Fruit fly (Drosophila melanogaster) S2 (cell line): ENCODE data around the gene Dpm2.

Source experiments
- CG8478 ChIP-seq: fragments of >200 bp; optimal IDR thresholded peaks from 2 replicates; lab custom pipeline; 2018
- CTCF ChIP-seq, 2 experiments: fragments of >200 bp; optimal IDR thresholded peaks; 2 replicates each; lab custom pipeline; 2018

The Dpm2 gene

DNA sequence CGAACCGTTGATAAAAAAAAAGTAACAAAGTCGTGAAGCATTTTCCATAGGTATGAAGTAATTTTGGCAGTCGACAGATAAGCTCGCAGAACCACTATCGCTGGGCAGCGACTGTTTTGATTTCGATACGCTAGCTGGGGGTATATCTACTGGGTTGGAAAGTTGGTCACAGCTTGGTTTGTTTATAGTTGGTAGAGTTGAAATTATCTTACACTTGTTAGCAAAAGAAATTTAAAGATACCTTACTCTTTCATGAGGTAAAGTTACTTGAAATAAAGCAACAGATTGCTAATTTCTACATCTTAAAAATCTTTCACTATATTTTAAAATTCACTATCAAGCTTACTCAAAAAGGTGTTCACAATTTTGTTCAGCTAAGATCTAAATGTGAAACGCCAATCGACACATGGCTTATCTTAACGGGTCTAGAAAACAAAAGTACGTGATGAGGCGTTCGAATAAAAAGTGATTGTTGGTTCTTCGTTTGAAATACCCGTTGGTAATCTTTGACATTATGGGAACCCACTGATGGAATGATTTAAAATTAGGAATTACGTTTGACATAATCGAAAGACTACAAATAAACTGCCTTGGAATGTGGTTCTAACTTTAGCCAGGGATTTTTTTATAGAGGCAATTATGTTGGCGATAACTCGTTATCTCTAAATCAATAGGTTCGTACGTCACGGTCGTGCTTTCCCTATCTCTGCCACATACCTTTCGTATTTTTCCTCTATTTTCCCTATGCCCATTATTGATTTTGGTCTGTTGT, 31.4 kb downstream of the Dpm2 start:
- TF ChIP-seq CTCF (optimal IDR thresholded peaks at IDR 0.05; lab: Kevin White, UChicago) (no peak), CG8478 (lab: Kevin White, UChicago) (no peak)

DNA sequence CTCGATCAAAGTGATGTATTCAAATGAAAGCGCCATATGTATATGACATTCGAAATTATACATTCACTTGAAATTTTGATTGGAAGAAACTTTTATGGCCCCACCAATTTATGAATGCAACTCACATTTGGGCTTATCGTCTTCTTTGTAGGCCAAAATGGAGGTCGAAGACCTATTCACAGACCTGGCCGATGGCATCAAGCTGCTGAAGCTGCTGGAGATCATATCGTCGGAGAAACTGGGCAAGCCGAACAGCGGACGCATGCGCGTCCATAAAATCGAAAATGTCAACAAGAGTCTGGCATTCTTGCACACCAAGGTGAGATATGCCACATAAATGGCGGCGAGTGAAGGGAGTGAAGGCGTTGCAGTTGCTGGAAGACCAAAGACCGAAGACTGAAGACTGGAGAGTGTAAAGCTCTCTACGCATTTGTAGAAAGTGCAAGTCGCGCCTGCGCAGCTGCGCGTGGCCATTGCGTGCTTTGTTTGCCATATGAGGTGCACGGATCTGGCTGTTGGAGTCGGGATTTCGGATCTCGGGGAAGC, 32.5 kb downstream of the Dpm2 start:
- TF ChIP-seq CG8478 (lab: Kevin White, UChicago) (no peak), CTCF (optimal IDR thresholded peaks at IDR 0.05; lab: Kevin White, UChicago) (no peak)

DNA sequence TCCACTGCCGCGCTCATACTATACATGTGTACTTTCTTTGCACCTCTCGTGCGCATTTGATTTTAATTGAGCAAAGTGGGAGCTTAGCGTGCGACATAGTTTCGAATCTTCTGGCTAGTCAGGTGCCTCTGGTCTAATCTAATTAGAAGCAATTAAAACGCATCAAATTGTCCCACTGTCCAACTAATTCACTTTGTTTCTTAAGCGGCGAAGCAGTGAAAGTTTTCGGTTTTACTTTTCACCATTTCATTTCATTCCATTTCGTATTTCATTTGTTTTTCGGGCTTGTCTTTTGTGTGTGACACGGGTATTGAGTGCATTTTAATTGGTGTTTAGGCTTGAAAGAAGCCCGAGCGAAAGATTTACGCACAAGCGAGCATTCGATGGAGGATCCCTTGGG, 33.2 kb downstream of the Dpm2 start:
- TF ChIP-seq CTCF (optimal IDR thresholded peaks at IDR 0.05; lab: Kevin White, UChicago) (no peak), CG8478 (lab: Kevin White, UChicago) (no peak)

DNA sequence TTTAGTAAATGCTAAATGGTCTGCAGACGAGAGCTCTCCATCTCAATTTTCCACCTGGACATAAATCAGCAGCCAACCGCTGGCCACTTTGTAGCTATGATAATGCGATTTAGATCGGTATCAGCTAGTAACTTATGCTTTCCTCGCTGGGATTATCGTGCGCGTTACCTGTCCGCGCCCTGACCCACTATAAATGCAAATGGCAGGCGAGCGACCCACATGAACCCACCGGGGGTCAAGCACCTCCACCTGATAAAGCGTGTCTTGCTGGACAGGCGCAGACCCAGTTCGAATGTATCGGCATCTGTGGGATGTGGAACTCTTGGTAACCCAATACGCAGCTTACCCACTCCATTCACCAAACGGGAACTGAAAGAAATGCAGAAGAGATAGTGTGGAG, 33.9 kb downstream of the Dpm2 start:
- TF ChIP-seq CTCF (optimal IDR thresholded peaks at IDR 0.05; lab: Kevin White, UChicago) (no peak), CG8478 (lab: Kevin White, UChicago) (no peak)

DNA sequence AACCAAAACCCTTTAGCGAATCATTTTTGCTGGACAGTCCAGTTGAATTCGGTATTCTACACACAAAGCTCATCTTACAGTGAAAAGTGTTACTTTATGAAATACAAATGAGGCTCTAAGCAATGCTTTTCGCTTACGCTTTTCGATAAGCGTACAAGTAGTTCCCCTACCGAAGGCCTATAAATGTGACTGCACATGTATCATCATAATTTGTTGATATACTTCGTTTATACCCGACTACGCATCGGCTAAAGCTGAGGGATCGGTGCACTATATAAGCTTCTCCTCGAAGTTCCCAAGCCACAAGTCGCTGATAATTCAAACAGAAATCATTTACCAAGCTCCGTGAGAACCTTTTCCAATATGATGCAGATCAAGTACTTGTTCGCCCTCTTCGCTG, 49.9 kb downstream of the Dpm2 start, which contains the start of gene Drs:
TSS of gene Drs (plus strand) at position 301 of the 400 bp plus-strand sequence.
- TF ChIP-seq CG8478 (lab: Kevin White, UChicago) = no peak
- no peak for TF ChIP-seq CTCF (optimal IDR thresholded peaks at IDR 0.05; lab: Kevin White, UChicago)
